Fruit fly (Drosophila melanogaster) whole organism, embryonic: Measurements from ENCODE around the gene Orc2.

Experiments used
- CG11504 ChIP-seq: fragments of 200-800 bp; sonication (Bioruptor generic); optimal IDR thresholded peaks from 3 replicates; lab custom pipeline; 2019; ENCODE audit warnings: missing biosample characterization, mild to moderate bottlenecking, missing genetic modification characterization, moderate library complexity
- CG13894 ChIP-seq: fragments of 200-800 bp; sonication (Bioruptor generic); optimal IDR thresholded peaks from 3 replicates; lab custom pipeline; 2018; ENCODE audit warnings: missing biosample characterization, mild to moderate bottlenecking, missing genetic modification characterization, moderate library complexity
- CG14014 ChIP-seq: fragments of 200-800 bp; sonication (Bioruptor generic); IDR thresholded peaks from 2 replicates; pipeline ENCODE4 v1.3.6; 2022; ENCODE audit warnings: missing biosample characterization, missing genetic modification characterization
- CG15269 ChIP-seq: fragments of 200-800 bp; sonication (Bioruptor generic); optimal IDR thresholded peaks from 2 replicates; lab custom pipeline; 2018; ENCODE audit warnings: missing biosample characterization, mild to moderate bottlenecking, missing genetic modification characterization, moderate library complexity
- CG15479 ChIP-seq: fragments of 200-800 bp; sonication (Bioruptor generic); optimal IDR thresholded peaks from 3 replicates; lab custom pipeline; 2019; ENCODE audit warnings: missing biosample characterization, mild to moderate bottlenecking, missing genetic modification characterization, moderate library complexity
- CG1602 ChIP-seq: fragments of 200-800 bp; sonication (Bioruptor generic); optimal IDR thresholded peaks from 3 replicates; lab custom pipeline; 2016; ENCODE audit warnings: missing biosample characterization, missing genetic modification characterization
- CG2678 ChIP-seq: fragments of 200-800 bp; sonication (Bioruptor generic); optimal IDR thresholded peaks from 3 replicates; lab custom pipeline; 2019; ENCODE audit warnings: missing biosample characterization, mild to moderate bottlenecking, missing genetic modification characterization, moderate library complexity
- CG30403 ChIP-seq: fragments of 200-800 bp; sonication (Bioruptor generic); optimal IDR thresholded peaks from 3 replicates; lab custom pipeline; 2016; ENCODE audit warnings: missing biosample characterization, missing genetic modification characterization
- CG3163 ChIP-seq: fragments of 200-800 bp; sonication (Bioruptor generic); optimal IDR thresholded peaks from 3 replicates; lab custom pipeline; 2016; ENCODE audit warnings: missing biosample characterization, missing genetic modification characterization
- CG33557 ChIP-seq: fragments of 200-800 bp; sonication (Bioruptor generic); optimal IDR thresholded peaks from 2 replicates; lab custom pipeline; 2019; ENCODE audit warnings: missing biosample characterization, mild to moderate bottlenecking, missing genetic modification characterization, moderate library complexity
- CG4617 ChIP-seq: fragments of 200-800 bp; sonication (Bioruptor generic); optimal IDR thresholded peaks from 3 replicates; lab custom pipeline; 2016; ENCODE audit warnings: missing biosample characterization, missing genetic modification characterization, borderline replicate concordance
- CG7556 ChIP-seq: fragments of 200-800 bp; sonication (Bioruptor generic); optimal IDR thresholded peaks from 2 replicates; lab custom pipeline; 2017; ENCODE audit warnings: missing biosample characterization, mild to moderate bottlenecking, missing genetic modification characterization
- CG9876 ChIP-seq: fragments of 200-800 bp; sonication (Bioruptor generic); optimal IDR thresholded peaks from 2 replicates; lab custom pipeline; 2016; ENCODE audit warnings: missing biosample characterization, missing genetic modification characterization
- CoRest ChIP-seq: fragments of 200-800 bp; sonication (Bioruptor generic); optimal IDR thresholded peaks from 3 replicates; lab custom pipeline; 2018; ENCODE audit warnings: missing biosample characterization, mild to moderate bottlenecking, missing genetic modification characterization, moderate library complexity
- D19A ChIP-seq: fragments of 200-800 bp; optimal IDR thresholded peaks from 3 replicates; lab custom pipeline; 2019; ENCODE audit warnings: missing biosample characterization, mild to moderate bottlenecking, missing genetic modification characterization, moderate library complexity
- Ets65A ChIP-seq: fragments of 200-800 bp; sonication (Bioruptor generic); peaks from one replicate; lab custom pipeline; 2016; ENCODE audit warnings: missing biosample characterization, missing genetic modification characterization
- Hr51 ChIP-seq, 2 experiments: fragments of 200-800 bp; sonication (Bioruptor generic); optimal IDR thresholded peaks; 2 replicates in 1 of 2; 3 replicates in 1 of 2; lab custom pipeline; 2016 to 2018; ENCODE audit warnings: missing biosample characterization in 2 of 2, missing genetic modification characterization in 2 of 2, mild to moderate bottlenecking in 1 of 2, moderate library complexity in 1 of 2
- Jarid2 ChIP-seq: fragments of 200-800 bp; sonication (Bioruptor generic); optimal IDR thresholded peaks from 3 replicates; lab custom pipeline; 2017; ENCODE audit warnings: mild to moderate bottlenecking, missing biosample characterization, missing genetic modification reagents, missing genetic modification characterization
- Med ChIP-seq: fragments of 200-800 bp; sonication (Bioruptor generic); peaks from one replicate; lab custom pipeline; 2016; ENCODE audit warnings: missing biosample characterization, missing genetic modification characterization, mild to moderate bottlenecking, inconsistent platforms, moderate library complexity
- Oli ChIP-seq: fragments of 200-800 bp; sonication (Bioruptor generic); optimal IDR thresholded peaks from 2 replicates; lab custom pipeline; 2018; ENCODE audit warnings: missing biosample characterization, mild to moderate bottlenecking, missing genetic modification characterization, moderate library complexity
- Scr ChIP-seq: fragments of 200-800 bp; sonication (Bioruptor generic); IDR thresholded peaks from 2 replicates; pipeline ENCODE4 v1.3.6; 2022; ENCODE audit warnings: missing biosample characterization, missing genetic modification characterization; ENCODE audit not compliant: partially characterized antibody
- Sox100B ChIP-seq: fragments of 200-800 bp; sonication (Bioruptor generic); optimal IDR thresholded peaks from 3 replicates; lab custom pipeline; 2018; ENCODE audit warnings: missing biosample characterization, mild to moderate bottlenecking, missing genetic modification characterization
- Sox102F ChIP-seq: fragments of 200-800 bp; sonication (Bioruptor generic); optimal IDR thresholded peaks from 2 replicates; lab custom pipeline; 2018; ENCODE audit warnings: missing biosample characterization, mild to moderate bottlenecking, missing genetic modification characterization, moderate library complexity
- Trl ChIP-seq, 3 experiments: fragments of >200 bp in 2 of 3; fragments of 200-800 bp in 1 of 3; sonication (Bioruptor generic) in 1 of 3; optimal IDR thresholded peaks; 2 replicates in 1 of 3; 3 replicates in 2 of 3; lab custom pipeline; 2016 to 2017; ENCODE audit warnings: missing biosample characterization in 1 of 3, missing genetic modification characterization in 1 of 3
- Usf ChIP-seq: fragments of 200-800 bp; sonication (Bioruptor generic); optimal IDR thresholded peaks from 2 replicates; lab custom pipeline; 2017; ENCODE audit warnings: missing genotype, missing biosample characterization, missing genetic modification characterization
- ase ChIP-seq: fragments of 200-800 bp; sonication (Bioruptor generic); IDR thresholded peaks from 3 replicates; pipeline ENCODE4 v1.3.6; 2022; ENCODE audit warnings: missing biosample characterization, missing genetic modification characterization
- br ChIP-seq: fragments of >200 bp; optimal IDR thresholded peaks from 2 replicates; lab custom pipeline; 2017
- chinmo ChIP-seq: fragments of 200-800 bp; sonication (Bioruptor generic); IDR thresholded peaks from 4 replicates; pipeline ENCODE4 v1.3.6; 2022; ENCODE audit warnings: missing biosample characterization, missing genetic modification characterization; ENCODE audit not compliant: partially characterized antibody
- ci ChIP-seq: fragments of 200-800 bp; sonication (Bioruptor generic); IDR thresholded peaks from 3 replicates; pipeline ENCODE4 v1.3.6; 2022; ENCODE audit warnings: missing biosample characterization, missing genetic modification characterization
- cwo ChIP-seq: fragments of 200-800 bp; sonication (Bioruptor generic); optimal IDR thresholded peaks from 3 replicates; lab custom pipeline; 2017; ENCODE audit warnings: missing biosample characterization, missing genetic modification characterization, mild to moderate bottlenecking, moderate library complexity, missing genetic modification reagents
- dmrt99B ChIP-seq: fragments of 200-800 bp; sonication (Bioruptor generic); optimal IDR thresholded peaks from 2 replicates; lab custom pipeline; 2018; ENCODE audit warnings: missing biosample characterization, mild to moderate bottlenecking, missing genetic modification characterization, moderate library complexity
- eve ChIP-seq, 2 experiments: fragments of >200 bp; optimal IDR thresholded peaks; 2 replicates each; lab custom pipeline; 2017; ENCODE audit warnings: missing biosample characterization in 2 of 2, missing genetic modification characterization in 2 of 2
- gem ChIP-seq: fragments of 200-800 bp; sonication (Bioruptor generic); optimal IDR thresholded peaks from 2 replicates; lab custom pipeline; 2019; ENCODE audit warnings: missing biosample characterization, mild to moderate bottlenecking, missing genetic modification characterization, moderate library complexity
- odd ChIP-seq: fragments of 200-800 bp; sonication (Bioruptor generic); optimal IDR thresholded peaks from 2 replicates; lab custom pipeline; 2017; ENCODE audit warnings: missing biosample characterization, mild to moderate bottlenecking, missing genetic modification characterization
- pho ChIP-seq: fragments of 200-800 bp; sonication (Bioruptor generic); optimal IDR thresholded peaks from 2 replicates; lab custom pipeline; 2016; ENCODE audit warnings: missing biosample characterization, missing genetic modification characterization
- sens ChIP-seq: fragments of 200-800 bp; sonication (Bioruptor generic); peaks from one replicate; lab custom pipeline; 2016; ENCODE audit warnings: missing biosample characterization, missing genetic modification characterization
- sisA ChIP-seq: fragments of 200-800 bp; sonication (Bioruptor generic); IDR thresholded peaks from 2 replicates; pipeline ENCODE4 v1.3.6; 2022; ENCODE audit warnings: missing biosample characterization, missing genetic modification characterization
- slou ChIP-seq: fragments of 200-800 bp; sonication (Bioruptor generic); optimal IDR thresholded peaks from 3 replicates; lab custom pipeline; 2016; ENCODE audit warnings: missing biosample characterization, missing genetic modification characterization
- tup ChIP-seq: fragments of 200-800 bp; sonication (Bioruptor generic); optimal IDR thresholded peaks from 2 replicates; lab custom pipeline; 2016; ENCODE audit warnings: missing biosample characterization, mild to moderate bottlenecking, missing genetic modification characterization, moderate library complexity

Gene Orc2

DNA sequence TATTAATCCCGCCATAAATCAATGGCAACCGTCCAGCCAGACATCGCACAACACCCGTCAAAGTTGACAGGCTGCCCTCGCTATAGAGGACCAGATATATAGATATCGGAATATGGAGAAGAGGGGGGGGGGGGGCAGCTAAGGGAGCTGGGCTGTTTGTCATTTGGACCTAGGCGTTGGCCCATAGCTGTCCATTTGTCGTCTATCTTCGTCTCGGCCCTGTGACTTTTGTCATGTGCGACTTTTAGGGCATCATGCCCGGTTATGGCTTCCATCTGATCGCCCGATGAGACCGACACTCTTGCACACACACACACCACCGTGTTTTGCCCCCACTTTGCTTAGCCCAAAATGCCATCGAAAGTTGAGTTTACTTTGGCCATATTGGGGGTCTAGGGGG, 33.1 kb downstream of the Orc2 start (continued):
- TF ChIP-seq CG4617 (GFP tag; lab: Kevin White, UChicago) (no peak), Jarid2 (GFP tag; lab: Kevin White, UChicago) (no peak), CG14014 (GFP tag; lab: Robert Waterston, UW) (0 out of 2 replicates have a peak, but pooled peaks have one; percentile 12), CG33557 (GFP tag; lab: Kevin White, UChicago) (no peak), chinmo (0 out of 4 replicates have a peak, but pooled peaks have one; percentile 52), br (lab: Kevin White, UChicago) (no peak), ci (GFP tag; lab: Robert Waterston, UW) (peak; percentile 47; the same call in 1 of the 3 replicates), Scr (GFP tag; lab: Robert Waterston, UW) (no peak), CG3163 (GFP tag; lab: Kevin White, UChicago) (no peak), tup (GFP tag; lab: Kevin White, UChicago) (no peak)

DNA sequence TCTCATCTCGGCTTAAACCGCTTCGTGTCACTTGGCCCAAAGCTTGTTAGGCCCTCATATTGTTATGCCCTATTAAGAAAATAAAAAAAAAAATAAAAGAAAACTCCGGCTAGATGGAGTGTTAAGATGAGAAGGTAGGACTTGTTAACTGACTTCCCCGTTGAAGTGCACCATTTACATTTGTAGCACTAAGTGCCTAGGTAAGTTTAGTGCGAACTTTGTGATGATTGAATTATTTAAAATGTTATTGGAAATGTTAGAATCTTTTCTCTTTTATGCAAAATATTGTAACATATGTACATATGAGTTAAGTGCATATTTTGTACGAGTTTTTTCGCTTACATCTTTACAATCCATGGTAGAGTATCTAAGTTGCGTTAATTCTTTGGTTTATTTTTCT, 33.5 kb downstream of the Orc2 start:
- TF ChIP-seq gem (tag; lab: Kevin White, UChicago) (peak; percentile 47), D19A (tag; lab: Kevin White, UChicago) (peak; percentile 25), Oli (tag; lab: Kevin White, UChicago) (peak; percentile 35), odd (GFP tag; lab: Kevin White, UChicago) (peak; percentile 8), sens (GFP tag; lab: Kevin White, UChicago) (peak; percentile 3), CG15479 (no peak), CoRest (peak; percentile 39), Sox102F (GFP tag; lab: Kevin White, UChicago) (peak; percentile 36), CG7556 (GFP tag; lab: Kevin White, UChicago) (peak; percentile 13), CG30403 (GFP tag; lab: Kevin White, UChicago) (peak; percentile 18), Trl (optimal IDR thresholded peaks at IDR 0.05; lab: Kevin White, UChicago) (no peak), Trl (GFP tag; optimal IDR thresholded peaks at IDR 0.05; lab: Kevin White, UChicago) (no peak), Sox100B (GFP tag; lab: Kevin White, UChicago) (peak; percentile 16), dmrt99B (tag; lab: Kevin White, UChicago) (peak; percentile 12), CG13894 (tag; lab: Kevin White, UChicago) (peak; percentile 4), eve (GFP tag; optimal IDR thresholded peaks at IDR 0.05; lab: Kevin White, UChicago) (peak in 1 of 2 experiments; percentile 57), CG33557 (GFP tag; lab: Kevin White, UChicago) (no peak), CG9876 (GFP tag; lab: Kevin White, UChicago) (no peak), cwo (no peak), CG11504 (tag; lab: Kevin White, UChicago) (peak; percentile 26), Usf (no peak), slou (no peak), CG2678 (tag; lab: Kevin White, UChicago) (peak; percentile 19), Ets65A (GFP tag; lab: Kevin White, UChicago) (peak; percentile 55), Hr51 (GFP tag; optimal IDR thresholded peaks at IDR 0.05; lab: Kevin White, UChicago) (peak in 1 of 2 experiments; percentile 50), pho (GFP tag; lab: Kevin White, UChicago) (no peak), Med (peak; percentile 27), CG15269 (tag; lab: Kevin White, UChicago) (no peak), sisA (no peak), ase (GFP tag; lab: Robert Waterston, UW) (no peak), CG1602 (GFP tag; lab: Kevin White, UChicago) (no peak)
